Fruit fly (Drosophila melanogaster) S2 (cell line): ENCODE measurements around the gene CG4582.

Experiments used
- CG8478 ChIP-seq: fragments of >200 bp; optimal IDR thresholded peaks from 2 replicates; lab custom pipeline; 2018
- CTCF ChIP-seq, 2 experiments: fragments of >200 bp; optimal IDR thresholded peaks; 2 replicates each; lab custom pipeline; 2018

CG4582 gene

DNA sequence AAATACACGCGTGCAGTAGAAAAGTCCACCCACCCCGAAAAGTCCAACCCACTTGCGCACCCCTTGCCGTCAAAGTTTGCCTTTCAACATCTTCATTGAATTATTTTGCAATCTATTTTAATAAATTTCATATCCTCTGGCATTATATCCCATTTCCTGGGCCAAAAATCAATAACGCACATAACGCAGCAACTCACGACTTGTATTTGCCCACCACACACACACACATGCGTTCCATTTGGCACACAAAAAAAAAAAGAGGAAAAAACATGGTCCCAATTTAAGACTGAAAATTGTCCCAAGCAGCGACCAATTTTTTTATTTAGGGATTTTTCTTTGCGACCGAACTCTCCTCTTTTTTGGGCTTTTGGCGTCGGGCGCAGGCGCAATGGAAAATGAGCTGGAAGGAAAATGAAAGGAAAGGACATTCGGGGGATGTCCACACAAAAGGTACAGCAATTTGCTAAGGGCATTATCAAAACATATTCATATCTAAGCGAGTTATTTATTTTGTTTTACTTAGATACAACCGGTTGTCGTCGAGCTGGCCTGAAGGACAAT lies 8.0 kb upstream of the CG4582 start:
- no peak for TF ChIP-seq CTCF (optimal IDR thresholded peaks at IDR 0.05; lab: Kevin White, UChicago)
- no peak for TF ChIP-seq CG8478

DNA sequence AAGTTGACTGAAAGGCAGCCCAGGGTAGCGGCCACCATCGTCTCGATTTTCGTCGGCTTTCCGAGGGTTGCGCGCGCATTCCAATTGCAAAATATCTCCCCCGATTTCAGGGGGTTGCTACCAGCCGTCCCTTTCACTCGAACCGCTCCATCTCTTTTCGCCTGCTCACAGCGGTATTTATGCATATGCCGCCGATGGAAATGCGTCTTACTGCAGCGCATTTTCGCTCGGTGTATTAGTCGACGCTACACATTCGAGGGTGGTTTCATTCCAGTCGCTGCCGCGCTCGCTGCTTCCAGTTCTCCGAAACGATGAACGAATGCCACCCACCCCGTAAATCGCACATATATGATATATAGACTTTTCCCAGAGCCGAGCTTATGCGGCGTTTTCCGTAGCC lies 6.2 kb upstream of the CG4582 start:
- TF ChIP-seq CTCF (optimal IDR thresholded peaks at IDR 0.05; lab: Kevin White, UChicago), result no peak

DNA sequence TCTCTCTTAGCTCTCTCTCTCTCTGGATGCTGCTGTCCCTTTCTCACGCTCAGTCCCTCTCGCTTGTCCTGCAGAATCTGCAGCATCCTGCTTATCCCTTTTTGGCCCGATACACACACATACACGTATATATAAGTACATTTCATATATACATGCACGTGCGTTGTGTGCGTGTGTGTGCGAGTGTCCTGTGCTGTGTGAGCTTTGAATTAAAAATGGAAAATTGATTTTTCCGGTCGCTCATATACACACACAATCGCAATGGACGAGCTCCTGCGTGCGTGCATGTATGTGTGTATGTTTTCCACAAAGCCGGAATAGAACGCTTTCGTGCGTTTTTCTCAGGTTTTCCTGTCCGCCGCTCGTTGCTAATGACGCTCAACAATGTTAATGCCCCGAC lies 5.5 kb upstream of the CG4582 start:
- TF ChIP-seq CG8478 (no peak), CTCF (optimal IDR thresholded peaks at IDR 0.05; lab: Kevin White, UChicago) (no peak)

DNA sequence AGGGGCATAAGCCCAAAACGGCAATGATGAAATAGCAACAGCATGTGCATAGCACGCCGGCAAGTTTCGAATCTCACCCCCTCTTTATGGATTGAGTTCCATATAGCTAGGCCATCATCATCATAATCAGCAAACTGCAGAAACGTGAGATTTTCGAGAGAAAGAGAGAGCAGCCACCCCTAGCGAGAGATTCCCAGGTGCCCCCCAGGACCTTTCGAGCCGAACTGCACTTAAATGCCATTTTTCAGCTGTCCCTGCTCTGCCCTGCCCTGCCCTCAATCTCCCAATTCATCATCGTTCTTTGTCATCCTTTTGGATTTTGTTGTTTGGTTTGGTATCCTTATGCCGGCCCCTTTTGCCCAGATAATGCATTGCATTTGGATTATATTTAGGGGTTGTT lies 4.7 kb upstream of the CG4582 start:
- TF ChIP-seq CTCF (optimal IDR thresholded peaks at IDR 0.05; lab: Kevin White, UChicago) (no peak), CG8478 (no peak)

DNA sequence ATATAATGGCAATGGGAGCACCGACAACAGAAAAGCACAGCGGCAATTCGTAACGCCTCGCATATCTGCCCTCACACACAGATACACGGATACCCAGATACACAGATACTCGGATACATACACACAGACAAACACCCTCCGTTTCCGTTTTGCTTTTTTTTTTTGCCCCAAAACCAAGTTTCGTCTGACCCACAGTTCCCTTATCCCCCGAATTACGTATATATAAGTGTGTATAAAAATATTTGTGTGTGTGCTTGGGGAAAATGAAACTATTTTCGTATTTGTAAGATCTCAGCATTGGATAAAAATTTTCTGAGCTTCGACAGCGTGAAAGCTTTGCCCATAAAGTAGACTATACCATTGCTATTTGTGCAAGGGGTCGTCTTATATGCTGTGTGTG lies 23.6 kb downstream of the CG4582 start:
- TF ChIP-seq CTCF (optimal IDR thresholded peaks at IDR 0.05; lab: Kevin White, UChicago) (no peak), CG8478 (no peak)

DNA sequence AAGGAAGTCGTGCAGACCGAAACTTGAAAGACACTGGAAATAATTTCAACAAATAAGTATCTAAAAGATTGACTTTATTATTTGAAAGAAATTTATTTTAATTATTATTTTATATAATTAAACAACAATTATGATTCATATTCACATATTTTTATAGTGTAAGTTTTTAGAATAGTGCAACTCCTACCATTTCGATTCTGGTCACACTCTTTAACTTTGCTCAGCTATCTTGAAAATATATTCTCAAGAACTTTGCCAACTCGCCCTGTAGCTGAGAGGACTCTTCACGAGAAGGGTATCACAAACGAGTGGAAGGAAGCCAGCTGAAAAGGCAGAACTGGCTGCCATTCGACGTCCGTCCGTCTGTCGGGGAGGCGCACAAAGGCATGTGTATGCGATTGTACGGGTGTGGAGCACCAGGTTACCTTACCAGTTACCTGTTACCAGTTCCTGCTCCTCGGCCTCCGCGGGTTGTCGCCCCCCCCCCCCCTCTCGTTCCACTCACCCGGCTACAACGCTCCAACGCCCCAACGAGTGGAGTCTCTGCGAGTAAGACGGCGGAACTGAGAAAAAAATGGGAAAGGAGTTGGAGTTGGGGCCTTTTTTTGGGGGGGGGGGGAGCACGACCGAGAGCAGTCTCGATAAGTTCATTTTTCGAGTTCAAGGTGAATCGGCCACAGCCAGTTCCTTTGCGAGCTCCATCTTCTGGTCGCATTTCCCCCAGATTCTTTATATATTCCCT lies 27.4 kb downstream of the CG4582 start:
- TF ChIP-seq CG8478 (no peak), CTCF (optimal IDR thresholded peaks at IDR 0.05; lab: Kevin White, UChicago) (no peak)

DNA sequence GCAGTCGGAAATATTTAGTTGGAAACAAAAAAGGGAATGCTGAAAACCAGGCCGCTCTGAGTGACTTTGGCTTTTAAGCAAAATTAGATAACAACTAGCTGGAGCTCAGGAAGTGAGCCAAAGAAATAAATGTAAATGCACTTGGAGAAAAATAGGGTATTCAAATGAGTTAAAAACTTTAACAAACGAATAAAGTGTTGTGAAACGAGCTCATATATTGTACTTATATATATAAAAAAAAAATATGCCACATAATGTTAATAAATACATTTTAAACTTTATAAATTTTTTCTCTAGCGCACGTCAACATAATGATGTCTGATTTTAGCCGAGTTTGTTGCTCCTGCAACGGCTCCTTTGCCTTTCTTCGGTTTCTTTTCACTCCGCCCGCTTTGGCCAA lies 30.8 kb downstream of the CG4582 start:
- TF ChIP-seq CTCF (optimal IDR thresholded peaks at IDR 0.05; lab: Kevin White, UChicago), result no peak
- TF ChIP-seq CG8478, result no peak

DNA sequence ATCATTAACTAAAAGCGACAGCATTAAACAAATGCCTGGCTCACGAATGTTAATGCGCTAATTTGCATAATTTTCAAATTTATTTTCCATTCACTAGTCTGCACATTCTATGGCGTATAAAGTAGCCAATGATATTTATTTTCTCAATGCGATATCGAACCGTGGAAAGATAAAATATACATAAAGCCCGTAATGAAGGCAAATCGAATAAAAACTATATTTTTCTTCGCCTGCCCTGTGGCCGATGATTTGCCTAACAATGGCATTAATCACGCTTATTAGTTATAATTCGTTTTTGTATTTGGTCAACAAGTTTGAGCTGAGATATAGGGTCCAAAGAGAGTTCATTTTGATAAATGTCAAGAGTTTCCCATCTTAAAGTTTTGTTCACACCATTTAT lies 32.6 kb downstream of the CG4582 start:
- no peak for TF ChIP-seq CTCF (optimal IDR thresholded peaks at IDR 0.05; lab: Kevin White, UChicago)
- TF ChIP-seq CG8478, result no peak

DNA sequence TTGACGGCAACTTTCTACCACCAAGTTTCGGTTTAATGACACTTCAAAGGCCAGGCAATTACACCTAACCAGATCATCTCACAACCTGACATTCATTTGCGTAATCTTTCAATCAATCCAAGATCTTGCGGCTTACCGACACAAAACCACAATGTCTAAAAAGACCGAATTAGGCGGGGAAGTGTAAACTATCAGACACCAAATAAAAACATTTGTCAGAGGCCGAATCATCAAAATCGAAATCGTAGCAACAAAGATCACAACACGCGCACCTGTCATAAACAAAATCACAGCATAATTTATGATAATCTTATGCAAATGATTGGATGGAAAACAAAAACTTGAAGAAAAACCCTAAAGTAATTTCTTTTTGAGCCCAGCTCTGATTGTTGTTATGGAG lies 33.2 kb downstream of the CG4582 start:
- TF ChIP-seq CG8478 (no peak), CTCF (optimal IDR thresholded peaks at IDR 0.05; lab: Kevin White, UChicago) (no peak)

DNA sequence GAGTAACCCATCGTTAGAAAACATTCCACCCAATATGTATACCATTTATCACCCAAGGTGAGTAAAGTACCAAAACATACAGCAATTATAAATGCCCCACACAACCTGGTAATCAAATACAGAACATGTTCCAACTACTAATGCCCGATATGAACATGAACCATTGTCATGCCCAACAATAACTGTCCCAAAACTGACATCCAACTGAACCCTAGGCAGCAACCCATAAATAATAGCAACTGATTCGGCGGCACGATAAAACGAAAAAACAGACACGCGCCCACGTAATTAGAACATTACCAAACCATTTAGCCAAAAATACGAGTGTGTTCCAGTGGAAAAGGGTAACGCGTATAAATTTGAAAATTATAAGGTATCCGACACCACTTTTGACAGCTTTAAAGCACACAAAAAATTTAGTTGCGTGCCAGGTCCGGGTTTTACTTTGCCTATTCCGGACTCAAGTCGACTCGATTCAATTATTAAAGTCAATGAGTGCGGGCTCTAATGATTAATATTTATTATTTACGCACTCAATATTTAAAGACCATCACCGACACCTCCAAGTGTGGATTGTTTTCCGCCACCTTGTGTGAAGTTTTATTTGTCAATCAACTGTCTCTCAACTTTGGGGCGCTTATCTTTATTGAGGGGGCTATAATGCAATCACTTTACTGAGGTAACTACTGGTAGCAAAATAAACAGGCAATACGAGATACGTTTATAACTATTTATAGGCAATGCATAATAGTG lies 39.2 kb downstream of the CG4582 start:
- no peak for TF ChIP-seq CG8478
- no peak for TF ChIP-seq CTCF (optimal IDR thresholded peaks at IDR 0.05; lab: Kevin White, UChicago)

DNA sequence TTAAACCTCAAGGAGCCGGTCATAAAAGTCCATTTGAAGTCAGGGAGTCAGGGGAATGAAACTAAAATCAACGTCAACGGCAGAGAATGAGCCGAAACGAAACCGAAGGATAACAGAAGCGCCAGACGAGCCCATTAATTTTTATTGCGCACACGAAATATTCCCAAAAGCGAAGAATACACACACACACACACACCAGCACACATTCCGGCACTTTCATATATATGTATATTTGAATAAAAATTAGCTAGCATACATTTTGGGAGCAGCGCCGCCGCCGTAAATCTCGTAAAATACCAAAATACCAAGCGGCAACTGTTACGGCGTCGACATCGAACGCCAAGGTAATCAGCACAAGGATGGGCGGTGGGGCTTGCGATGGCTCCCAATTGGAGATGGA lies 43.8 kb downstream of the CG4582 start:
- TF ChIP-seq CTCF (optimal IDR thresholded peaks at IDR 0.05; lab: Kevin White, UChicago), result no peak
- TF ChIP-seq CG8478, result no peak

DNA sequence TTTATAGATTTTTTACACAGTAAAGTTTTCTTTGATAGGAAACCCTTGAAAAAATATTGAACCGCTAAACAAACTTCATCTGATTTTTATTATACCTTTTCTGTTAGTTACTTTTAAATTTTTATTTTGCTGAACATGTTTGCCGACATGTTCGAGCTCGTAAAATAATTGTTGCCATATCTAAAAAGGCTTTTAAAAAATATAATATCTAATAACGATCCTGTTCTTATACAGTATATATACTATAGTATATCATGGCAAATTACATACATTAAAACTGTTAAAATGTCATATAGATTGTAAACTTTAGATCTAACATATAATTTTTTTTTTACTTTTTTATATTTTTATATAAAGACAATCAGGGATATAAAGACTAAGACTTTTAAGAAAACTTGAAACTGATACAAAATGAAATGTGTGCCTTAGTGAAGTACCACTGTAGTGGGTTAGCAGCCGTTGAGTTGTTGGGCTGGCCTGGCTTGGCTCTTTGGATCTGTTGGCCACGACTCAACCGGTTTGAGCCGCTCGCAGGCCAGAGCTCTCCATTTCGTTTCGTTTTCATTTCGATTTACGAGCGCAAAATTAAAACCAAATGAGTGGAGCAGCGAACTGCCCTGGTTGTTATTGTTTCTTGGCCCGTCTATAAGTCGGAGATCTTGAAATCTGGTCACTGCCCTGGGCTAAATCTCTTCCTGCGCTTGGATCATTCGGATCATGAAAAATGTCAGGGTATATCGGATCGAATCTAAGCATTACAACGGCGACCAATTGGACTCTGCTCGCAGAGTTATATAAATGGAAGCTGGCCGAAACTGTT lies 50.4 kb downstream of the CG4582 start:
- no peak for TF ChIP-seq CG8478

DNA sequence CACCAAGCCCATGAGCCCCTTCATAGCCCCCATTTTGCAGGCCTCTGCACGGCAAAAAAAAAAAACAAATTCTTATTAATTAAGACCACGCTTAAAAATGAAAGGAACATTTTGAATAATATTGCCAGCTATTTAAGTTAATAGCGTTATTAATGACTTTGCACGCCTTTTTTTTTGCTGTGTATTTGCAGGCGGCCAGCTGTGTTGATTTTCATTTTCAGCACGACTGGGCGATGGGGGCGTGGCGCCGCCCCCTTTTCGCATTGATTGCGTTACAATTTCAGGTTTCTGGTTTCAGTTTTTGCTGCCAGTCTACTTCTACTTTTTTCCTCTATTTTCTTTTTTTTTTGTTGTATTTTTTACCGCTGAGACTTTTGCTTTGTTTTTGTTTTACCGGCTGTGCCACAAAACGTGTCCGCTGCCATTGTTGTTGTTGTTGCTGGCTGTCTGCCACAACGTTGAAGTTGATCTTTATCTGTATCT lies 51.0 kb downstream of the CG4582 start:
- TF ChIP-seq CG8478 (no peak), CTCF (optimal IDR thresholded peaks at IDR 0.05; lab: Kevin White, UChicago) (no peak)
